Fruit fly (Drosophila melanogaster): ENCODE measurements around the gene twe.

DNA sequence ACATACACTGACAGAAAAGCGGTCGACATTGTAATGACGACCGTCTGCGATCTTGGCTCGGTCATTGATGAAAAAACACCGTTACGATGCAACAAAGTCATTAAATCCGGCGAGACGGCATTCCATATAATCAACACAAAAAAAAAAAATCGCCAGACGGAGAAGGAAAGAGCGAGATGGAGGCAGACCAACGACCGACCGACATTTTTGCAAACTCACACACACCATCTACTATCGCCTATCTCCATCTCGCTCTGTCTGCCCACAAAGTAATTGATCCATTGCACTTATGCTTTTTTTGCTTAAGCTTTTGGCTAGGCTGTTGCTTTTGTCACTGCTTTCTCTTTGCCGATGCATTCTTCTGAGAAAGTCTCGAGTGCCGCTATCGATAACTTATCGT, 12.4 kb upstream of the twe start:
- TF ChIP-seq CG32264 (GFP tag; optimal IDR thresholded peaks at IDR 0.05) (no peak), Jra (GFP tag; optimal IDR thresholded peaks at IDR 0.05) (no peak), Hr83 (GFP tag; optimal IDR thresholded peaks at IDR 0.05; ENCODE audit: poor library complexity, severe bottlenecking) (no peak), pan (optimal IDR thresholded peaks at IDR 0.05) (no peak)
